Fruit fly (Drosophila melanogaster): Measurements from ENCODE around the gene DIP-zeta.

- TF ChIP-seq fru (GFP tag; optimal IDR thresholded peaks at IDR 0.05) (no peak), tai (GFP tag; optimal IDR thresholded peaks at IDR 0.05) (no peak), Abd-B (GFP tag; optimal IDR thresholded peaks at IDR 0.05) (no peak)
These were observed 5.9 kb upstream of the DIP-zeta start, which contains the start of gene CG12439 for dm6 chr2L:9076821-9077220.
